Fruit fly (Drosophila melanogaster): ENCODE results near the gene myo.

myo gene

DNA sequence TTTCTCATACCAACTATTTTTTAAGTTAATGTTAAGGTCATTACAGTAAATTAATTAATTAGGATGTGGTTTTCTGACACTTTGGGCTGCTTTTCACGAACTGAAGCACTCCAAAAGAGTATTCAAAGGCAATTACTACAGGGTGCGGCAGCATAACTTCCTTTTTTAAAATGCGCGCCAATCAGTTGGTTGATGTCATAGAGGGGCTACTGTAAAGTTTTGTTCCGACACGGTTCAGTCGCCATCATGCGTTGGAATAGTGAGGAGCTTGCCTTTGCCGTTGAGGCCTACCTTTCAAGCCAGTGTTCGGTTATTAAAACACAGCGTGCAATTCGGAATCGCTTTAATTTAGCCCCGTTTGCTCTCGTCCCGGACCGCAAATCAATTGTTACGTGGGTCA is 48.5 kb downstream of the myo start:
- TF ChIP-seq mld (GFP tag; IDR thresholded peaks at IDR 0.05; ENCODE audit: partially characterized antibody) (no peak), tna (GFP tag; IDR thresholded peaks at IDR 0.05; ENCODE audit: partially characterized antibody) (peak; percentile 45; the same call in 1 of the 2 replicates), pnt (GFP tag; optimal IDR thresholded peaks at IDR 0.05) (no peak), E2f2 (GFP tag; IDR thresholded peaks at IDR 0.05) (peak; percentile 67), CG18476 (GFP tag; optimal IDR thresholded peaks at IDR 0.05) (peak; percentile 29), Med (GFP tag) (peak; percentile 57), CG13296 (GFP tag; optimal IDR thresholded peaks at IDR 0.05) (no peak), Stat92E (GFP tag; optimal IDR thresholded peaks at IDR 0.05) (no peak), Dp (GFP tag; optimal IDR thresholded peaks at IDR 0.05) (peak; percentile 14), CG2678 (tag; optimal IDR thresholded peaks at IDR 0.05) (no peak), CG4617 (GFP tag; optimal IDR thresholded peaks at IDR 0.05; ENCODE audit: borderline replicate concordance) (no peak), crc (GFP tag; optimal IDR thresholded peaks at IDR 0.05) (no peak), ci (GFP tag; IDR thresholded peaks at IDR 0.05) (no peak), CG4328 (GFP tag; optimal IDR thresholded peaks at IDR 0.05) (no peak), Ets65A (GFP tag) (peak; percentile 83), row (GFP tag; IDR thresholded peaks at IDR 0.05) (0 out of 3 replicates have a peak, but pooled peaks have one; percentile 18), Scr (GFP tag; IDR thresholded peaks at IDR 0.05; ENCODE audit: partially characterized antibody) (0 out of 2 replicates have a peak, but pooled peaks have one; percentile 23), HLH4C (GFP tag; IDR thresholded peaks at IDR 0.05; ENCODE audit: partially characterized antibody) (no peak), Sox100B (GFP tag; optimal IDR thresholded peaks at IDR 0.05) (no peak)

DNA sequence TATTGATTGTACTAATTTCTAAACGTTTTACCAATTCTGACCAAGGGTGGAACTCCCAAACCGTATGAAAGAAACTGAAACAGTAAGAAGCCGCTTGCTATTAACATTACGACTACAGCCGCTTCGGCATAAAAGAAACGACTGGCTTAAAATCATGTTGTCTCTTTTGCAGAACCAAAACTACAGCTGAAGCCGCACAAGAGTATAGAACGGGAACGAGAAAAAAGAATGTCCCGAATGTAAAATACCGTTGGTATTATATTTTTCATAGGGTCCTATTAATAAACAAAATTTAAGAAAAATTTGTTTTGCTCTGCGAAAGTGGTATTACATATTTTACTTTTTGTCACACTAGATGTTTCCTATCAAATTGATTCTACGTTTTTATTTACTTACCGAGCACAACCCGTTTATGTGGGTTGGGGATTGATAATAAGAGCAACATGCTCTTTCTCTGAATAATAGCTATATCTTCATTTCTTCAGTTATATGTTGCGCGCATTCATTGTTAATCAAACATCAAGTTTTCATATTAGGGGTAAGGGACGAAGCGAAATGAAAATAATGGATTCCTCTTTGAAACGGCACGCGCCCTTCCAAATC is 49.3 kb downstream of the myo start, which contains the start of gene Ekar:
TSS of gene Ekar (minus strand) at position 143 of the 603 bp plus-strand sequence.
- TF ChIP-seq CG30020 (tag; optimal IDR thresholded peaks at IDR 0.05) (peak; percentile 91), CG2199 (GFP tag; IDR thresholded peaks at IDR 0.05) (peak; percentile 90), wek (GFP tag; optimal IDR thresholded peaks at IDR 0.05) (peak; percentile 32), chinmo (GFP tag; IDR thresholded peaks at IDR 0.05; ENCODE audit: partially characterized antibody) (no peak), CG17802 (tag; optimal IDR thresholded peaks at IDR 0.05) (peak; percentile 77), twi (tag; optimal IDR thresholded peaks at IDR 0.05) (no peak), CG11723 (GFP tag; optimal IDR thresholded peaks at IDR 0.05) (peak; percentile 28), gfzf (GFP tag; optimal IDR thresholded peaks at IDR 0.05) (peak; percentile 14), CG17612 (GFP tag; IDR thresholded peaks at IDR 0.05) (no peak), stwl (tag; optimal IDR thresholded peaks at IDR 0.05) (peak; percentile 3), CG1233 (GFP tag; optimal IDR thresholded peaks at IDR 0.05) (no peak), Med (GFP tag) (peak; percentile 50), E2f2 (GFP tag; IDR thresholded peaks at IDR 0.05) (0 out of 2 replicates have a peak, but pooled peaks have one; percentile 13)
